Fruit fly (Drosophila melanogaster): ENCODE data around the gene skd.

The skd gene

DNA sequence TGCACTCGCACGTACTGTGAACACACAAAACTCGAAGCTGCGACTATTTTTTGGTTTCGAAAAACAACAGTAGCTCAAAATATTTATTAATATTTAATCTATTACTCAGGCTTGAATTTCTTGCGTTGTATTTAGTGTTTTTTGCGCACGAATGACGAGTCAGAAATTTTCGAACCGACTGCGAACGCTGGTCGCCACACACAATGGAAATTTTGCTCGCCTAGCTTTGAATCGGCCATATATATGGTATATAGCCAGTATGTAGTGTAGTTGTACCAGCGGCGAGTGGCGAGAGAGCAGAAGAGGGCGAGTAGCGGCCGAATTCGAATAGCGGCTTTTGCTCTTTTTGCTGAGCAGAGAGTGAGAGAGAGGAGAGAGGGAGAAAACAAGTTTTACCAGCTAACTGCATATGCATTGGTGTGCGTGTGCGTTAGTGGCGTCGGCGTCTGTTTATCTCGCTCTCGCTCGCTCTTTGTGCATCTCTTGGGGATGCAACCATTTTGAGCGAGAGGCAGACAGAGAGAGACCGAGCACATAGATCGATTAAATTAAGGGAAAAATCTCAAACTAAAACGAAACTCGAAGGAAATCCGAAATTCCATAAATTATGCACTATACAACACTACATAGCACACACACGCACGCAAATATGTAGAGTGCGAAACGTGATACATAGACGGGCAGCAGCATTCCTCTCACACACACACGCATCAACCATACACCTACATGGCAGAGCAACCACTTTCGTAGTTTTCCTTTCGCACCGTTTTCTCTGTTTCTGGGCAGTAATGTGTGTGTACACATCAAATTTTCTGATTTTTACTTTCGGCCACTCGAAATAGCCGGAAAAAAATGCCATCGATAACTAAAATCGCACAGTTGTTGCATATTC, 963 bp downstream of the skd start (continued):
- TF ChIP-seq CG14860 (GFP tag; IDR thresholded peaks at IDR 0.05; ENCODE audit: partially characterized antibody) (no peak), Oaz (GFP tag; IDR thresholded peaks at IDR 0.05) (no peak), Hand (GFP tag; optimal IDR thresholded peaks at IDR 0.05) (no peak), Dbx (GFP tag; IDR thresholded peaks at IDR 0.05) (peak; percentile 26; the same call in 1 of the 3 replicates), CG15269 (tag; optimal IDR thresholded peaks at IDR 0.05) (no peak), prd (optimal IDR thresholded peaks at IDR 0.05) (no peak), prd (GFP tag; IDR thresholded peaks at IDR 0.05) (no peak), en (GFP tag; optimal IDR thresholded peaks at IDR 0.05) (no peak), CG14965 (GFP tag; optimal IDR thresholded peaks at IDR 0.05; ENCODE audit: borderline replicate concordance) (no peak), hb (GFP tag; IDR thresholded peaks at IDR 0.05; ENCODE audit: partially characterized antibody) (no peak), CTCF (GFP tag; optimal IDR thresholded peaks at IDR 0.05) (no peak), wor (GFP tag; IDR thresholded peaks at IDR 0.05) (no peak), klu (GFP tag; IDR thresholded peaks at IDR 0.05) (no peak), p53 (GFP tag; optimal IDR thresholded peaks at IDR 0.05) (no peak), Camta (GFP tag; optimal IDR thresholded peaks at IDR 0.05) (no peak), ATbp (GFP tag; optimal IDR thresholded peaks at IDR 0.05) (no peak), jigr1 (GFP tag; IDR thresholded peaks at IDR 0.05) (no peak), exex (tag; optimal IDR thresholded peaks at IDR 0.05) (no peak), CG16813 (GFP tag; IDR thresholded peaks at IDR 0.05; ENCODE audit: partially characterized antibody) (peak; percentile 28; the same call in 1 of the 3 replicates), cato (GFP tag; optimal IDR thresholded peaks at IDR 0.05; ENCODE audit: borderline replicate concordance) (no peak), CG4730 (GFP tag; IDR thresholded peaks at IDR 0.05) (no peak), Rx (GFP tag; IDR thresholded peaks at IDR 0.05) (no peak), sc (optimal IDR thresholded peaks at IDR 0.05) (no peak), sc (GFP tag; optimal IDR thresholded peaks at IDR 0.05) (no peak), dmrt11E (tag; optimal IDR thresholded peaks at IDR 0.05) (no peak), Lim3 (GFP tag; IDR thresholded peaks at IDR 0.05) (no peak), bowl (GFP tag; IDR thresholded peaks at IDR 0.05) (no peak), CG10274 (GFP tag; optimal IDR thresholded peaks at IDR 0.05) (no peak), schlank (tag; optimal IDR thresholded peaks at IDR 0.05) (no peak), wdn (GFP tag; IDR thresholded peaks at IDR 0.05) (no peak; the same call in 1 of the 2 replicates), twi (tag; optimal IDR thresholded peaks at IDR 0.05) (no peak), Ssrp (tag; optimal IDR thresholded peaks at IDR 0.05) (no peak), CG31388 (GFP tag; optimal IDR thresholded peaks at IDR 0.05) (no peak), CG9437 (GFP tag; optimal IDR thresholded peaks at IDR 0.05) (no peak), CG18476 (GFP tag; optimal IDR thresholded peaks at IDR 0.05) (peak; percentile 1), sim (GFP tag; IDR thresholded peaks at IDR 0.05) (no peak), CG34422 (GFP tag; IDR thresholded peaks at IDR 0.05) (no peak; the same call in 2 of the 3 replicates), tap (tag; optimal IDR thresholded peaks at IDR 0.05) (no peak), Mrtf (GFP tag; IDR thresholded peaks at IDR 0.05) (no peak), HLH54F (GFP tag; optimal IDR thresholded peaks at IDR 0.05) (no peak), CG3163 (GFP tag; optimal IDR thresholded peaks at IDR 0.05) (peak; percentile 88), Side (GFP tag; optimal IDR thresholded peaks at IDR 0.05) (no peak), wek (GFP tag; optimal IDR thresholded peaks at IDR 0.05) (no peak), CG12236 (GFP tag; optimal IDR thresholded peaks at IDR 0.05) (no peak)
